Worm (Caenorhabditis elegans) whole organism, L1 larva: ENCODE results near the gene clp-6.
A peak's percentile ranks its signal among the peaks of the same experiment; 100 is the strongest.

Experiments used
- alr-1 ChIP-seq: fragments of 200-800 bp; sonication (Bioruptor generic); optimal IDR thresholded peaks from 2 replicates; lab custom pipeline; 2018; ENCODE audit warnings: borderline replicate concordance, mild to moderate bottlenecking, missing genetic modification characterization, missing compliant biosample characterization
- ceh-63 ChIP-seq: fragments of 200-800 bp; sonication (Bioruptor generic); optimal IDR thresholded peaks from 2 replicates; lab custom pipeline; 2018; ENCODE audit warnings: mild to moderate bottlenecking, missing genetic modification characterization, missing compliant biosample characterization
- ceh-82 ChIP-seq, 3 experiments: fragments of 150-350 bp in 1 of 3; sonication (generic microtip) in 2 of 3; optimal IDR thresholded peaks; 2 replicates each; lab custom pipeline; 2014 to 2017; ENCODE audit warnings: missing biosample characterization in 3 of 3, missing genetic modification characterization in 3 of 3
- ces-1 ChIP-seq: fragments of 150-350 bp; optimal IDR thresholded peaks from 2 replicates; lab custom pipeline; 2014; ENCODE audit warnings: missing biosample characterization, missing genetic modification reagents, missing genetic modification characterization
- dsc-1 ChIP-seq: sonication (generic microtip); optimal IDR thresholded peaks from 2 replicates; lab custom pipeline; 2016; ENCODE audit warnings: mild to moderate bottlenecking, missing genetic modification characterization, missing compliant biosample characterization
- efl-1 ChIP-seq, 4 experiments: fragments of 150-350 bp; optimal IDR thresholded peaks in 3 of 4; peaks in 1 of 4; 1 replicate in 1 of 4; 2 replicates in 3 of 4; lab custom pipeline; 2014; ENCODE audit warnings: missing biosample characterization in 2 of 4, missing genetic modification characterization in 2 of 4, missing genetic modification reagents in 2 of 4
- egl-13 ChIP-seq: sonication (generic microtip); optimal IDR thresholded peaks from 2 replicates; lab custom pipeline; 2016; ENCODE audit warnings: missing genotype, missing genetic modification reagents, missing genetic modification characterization, missing compliant biosample characterization
- ets-5 ChIP-seq: fragments of 200-800 bp; sonication (Bioruptor generic); IDR thresholded peaks from 2 replicates; pipeline ENCODE4 v1.3.6; 2022; ENCODE audit warnings: missing genetic modification characterization, missing compliant biosample characterization
- grh-1 ChIP-seq: fragments of 200-800 bp; sonication (Bioruptor generic); IDR thresholded peaks from 2 replicates; pipeline ENCODE4 v1.3.6; 2022; ENCODE audit warnings: missing genetic modification reagents, missing genetic modification characterization, missing compliant biosample characterization
- hlh-4 ChIP-seq: sonication (generic microtip); optimal IDR thresholded peaks from 2 replicates; lab custom pipeline; 2016; ENCODE audit warnings: mild to moderate bottlenecking, missing genetic modification characterization, missing compliant biosample characterization
- hpl-2 ChIP-seq: fragments of 150-350 bp; optimal IDR thresholded peaks from 2 replicates; lab custom pipeline; 2014; ENCODE audit warnings: missing biosample characterization, missing genetic modification reagents, missing genetic modification characterization
- irx-1 ChIP-seq: sonication (generic microtip); optimal IDR thresholded peaks from 2 replicates; lab custom pipeline; 2016; ENCODE audit warnings: missing genetic modification characterization, missing compliant biosample characterization
- isw-1 ChIP-seq: fragments of 200-800 bp; sonication (Bioruptor generic); IDR thresholded peaks from 2 replicates; pipeline ENCODE4 v1.3.6; 2022; ENCODE audit warnings: missing genetic modification characterization, missing compliant biosample characterization
- lin-13 ChIP-seq: fragments of 150-350 bp; optimal IDR thresholded peaks from 2 replicates; lab custom pipeline; 2014; ENCODE audit warnings: missing biosample characterization, missing genetic modification reagents, missing genetic modification characterization
- lir-3 ChIP-seq: sonication (generic microtip); optimal IDR thresholded peaks from 2 replicates; lab custom pipeline; 2016; ENCODE audit warnings: mild to moderate bottlenecking, missing genetic modification characterization, moderate library complexity, missing compliant biosample characterization; ENCODE audit not compliant: poor library complexity
- mab-9 ChIP-seq: fragments of 200-800 bp; sonication (Bioruptor generic); IDR thresholded peaks from 2 replicates; pipeline ENCODE4 v1.3.6; 2022; ENCODE audit warnings: missing genetic modification reagents, missing genetic modification characterization, missing compliant biosample characterization
- mdl-1 ChIP-seq, 2 experiments: fragments of 150-350 bp; optimal IDR thresholded peaks; 2 replicates each; lab custom pipeline; 2014 to 2017; ENCODE audit warnings: missing biosample characterization in 2 of 2, missing genetic modification characterization in 2 of 2, inconsistent platforms in 1 of 2
- nhr-19 ChIP-seq: fragments of 200-800 bp; sonication (Bioruptor generic); conservative IDR thresholded peaks from 2 replicates; pipeline ENCODE4 v1.3.6; 2022; ENCODE audit warnings: missing genetic modification characterization, missing compliant biosample characterization
- nhr-28 ChIP-seq: fragments of 150-350 bp; optimal IDR thresholded peaks from 2 replicates; lab custom pipeline; 2014; ENCODE audit warnings: missing biosample characterization, missing genetic modification characterization
- nhr-77 ChIP-seq: fragments of 150-350 bp; optimal IDR thresholded peaks from 2 replicates; lab custom pipeline; 2014; ENCODE audit warnings: missing biosample characterization, missing genetic modification characterization
- nhr-84 ChIP-seq: sonication (generic microtip); optimal IDR thresholded peaks from 2 replicates; lab custom pipeline; 2017; ENCODE audit warnings: missing biosample characterization, missing genetic modification characterization
- nhr-85 ChIP-seq: sonication (generic microtip); peaks from one replicate; lab custom pipeline; 2016; ENCODE audit warnings: missing genetic modification characterization, inconsistent platforms, missing compliant biosample characterization
- pag-3 ChIP-seq: sonication (generic microtip); optimal IDR thresholded peaks from 2 replicates; lab custom pipeline; 2017; ENCODE audit warnings: missing genetic modification characterization, mild to moderate bottlenecking, missing compliant biosample characterization, antibody characterized with exemption, borderline replicate concordance; ENCODE audit not compliant: insufficient read depth
- skn-1 ChIP-seq: fragments of 150-350 bp; optimal IDR thresholded peaks from 2 replicates; lab custom pipeline; 2014; ENCODE audit warnings: missing biosample characterization, missing genetic modification characterization
- sptf-1 ChIP-seq: fragments of 150-350 bp; optimal IDR thresholded peaks from 2 replicates; lab custom pipeline; 2014; ENCODE audit warnings: missing biosample characterization, missing genetic modification characterization
- tlp-1 ChIP-seq: fragments of 150-350 bp; optimal IDR thresholded peaks from 2 replicates; lab custom pipeline; 2014; ENCODE audit warnings: missing biosample characterization, missing genetic modification characterization
- unc-98 ChIP-seq: fragments of 200-800 bp; sonication (Bioruptor generic); IDR thresholded peaks from 2 replicates; pipeline ENCODE4 v1.3.6; 2022; ENCODE audit warnings: missing genetic modification characterization, missing compliant biosample characterization
- vab-15 ChIP-seq: sonication (generic microtip); optimal IDR thresholded peaks from 2 replicates; lab custom pipeline; 2017; ENCODE audit warnings: missing genotype, mild to moderate bottlenecking, missing genetic modification characterization, missing compliant biosample characterization

The clp-6 gene

DNA sequence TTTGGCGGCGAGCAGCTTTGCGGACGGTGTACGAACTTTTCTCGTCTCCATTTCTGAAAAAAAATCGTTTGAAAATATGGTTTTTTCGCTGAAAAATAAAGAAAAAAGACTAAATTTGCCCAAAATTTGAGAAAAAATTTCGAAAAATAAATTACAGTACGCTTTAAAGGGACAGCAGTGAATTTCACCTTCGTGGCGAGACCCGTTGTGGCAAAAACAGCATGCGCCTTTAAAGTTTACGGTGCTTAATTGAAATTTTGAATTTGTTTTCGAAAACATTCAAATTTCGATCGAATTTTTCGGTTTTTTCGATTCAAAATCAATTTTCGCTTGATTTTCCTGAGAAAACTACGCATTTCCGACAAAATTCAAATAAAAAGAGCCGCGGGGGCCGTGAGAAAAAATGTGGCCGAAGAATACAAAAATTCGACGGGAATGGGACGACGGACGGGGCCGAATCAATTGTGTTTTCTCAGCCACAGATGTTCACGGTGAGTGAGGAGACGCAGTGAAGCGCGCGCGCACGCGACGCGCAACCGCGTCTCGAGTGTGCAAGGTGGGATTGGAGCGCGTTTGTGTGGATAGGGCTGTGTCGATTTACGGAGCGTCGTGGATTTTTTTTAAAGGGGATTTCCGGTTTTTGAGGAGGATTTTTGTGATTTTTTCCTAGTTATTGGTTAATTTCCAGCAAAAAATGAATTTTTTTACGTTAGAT, 14.9 kb downstream of the clp-6 start, which contains the start of gene Y77E11A.7 (continued):
- TF ChIP-seq vab-15 (tag; lab: Kevin White, UChicago) (peak; percentile 41), unc-98 (GFP tag; lab: Robert Waterston, UW) (peak; percentile 55; the same call in 1 of the 2 replicates)

DNA sequence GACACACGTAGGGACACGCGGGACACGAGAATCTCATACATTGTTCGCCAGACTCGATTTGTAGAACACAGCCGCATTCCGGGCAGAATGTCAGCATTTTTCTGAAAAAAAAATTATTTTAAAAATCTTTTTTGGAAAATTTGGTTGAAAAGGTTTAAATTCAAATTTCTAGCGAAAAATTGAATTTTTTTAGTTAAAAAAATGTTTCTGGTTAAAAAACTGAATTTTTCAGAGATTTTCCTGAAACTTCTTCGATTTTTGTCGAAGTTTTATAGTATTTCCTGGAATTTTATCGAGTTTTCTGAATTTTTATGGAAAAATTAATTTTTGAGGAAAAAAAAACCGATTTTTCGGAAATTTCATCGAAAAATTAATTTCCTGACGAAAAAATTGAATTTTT, 24.9 kb downstream of the clp-6 start, which contains the start of gene rpc-11:
rpc-11 (minus strand) TSS at position 101 of the 400 bp plus-strand sequence.
- TF ChIP-seq hpl-2 (GFP tag; lab: Kevin White, UChicago) (no peak), grh-1 (no peak), tlp-1 (no peak), egl-13 (tag; lab: Kevin White, UChicago) (no peak), ces-1 (GFP tag; lab: Kevin White, UChicago) (no peak), lir-3 (no peak), ceh-63 (GFP tag; lab: Kevin White, UChicago) (no peak), lin-13 (GFP tag; lab: Kevin White, UChicago) (no peak), ets-5 (GFP tag; lab: Robert Waterston, UW) (no peak), nhr-84 (no peak), nhr-28 (tag; lab: Kevin White, UChicago) (no peak), hlh-4 (tag; lab: Kevin White, UChicago) (no peak), ceh-82 (tag; optimal IDR thresholded peaks at IDR 0.05; lab: Kevin White, UChicago) (no peak), sptf-1 (tag; lab: Kevin White, UChicago) (no peak)

ce11 chrIV:1408718-1409117, 26.1 kb downstream of the clp-6 start:
- TF ChIP-seq mab-9 (no peak), nhr-85 (tag; lab: Kevin White, UChicago) (peak; percentile 41)

DNA sequence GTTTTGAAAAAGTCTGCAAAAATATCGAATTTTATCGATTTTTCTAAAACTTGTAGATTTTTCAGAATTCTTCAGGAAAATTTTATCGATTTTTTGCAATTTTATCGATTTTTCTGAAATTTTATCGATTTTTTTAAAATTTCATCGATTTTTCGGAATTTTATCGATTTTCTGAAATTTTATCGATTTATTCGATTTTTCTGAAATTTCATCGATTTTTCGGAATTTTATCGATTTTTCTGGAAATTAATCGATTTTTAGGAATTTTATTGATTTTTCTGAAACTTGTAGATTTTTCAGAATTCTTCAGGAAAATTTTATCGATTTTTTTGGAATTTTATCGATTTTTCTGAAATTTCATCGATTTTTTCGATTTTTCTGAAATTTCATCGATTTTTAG, 26.7 kb downstream of the clp-6 start:
- no peak for TF ChIP-seq lin-13 (GFP tag; lab: Kevin White, UChicago)

- no peak for TF ChIP-seq alr-1 (tag; lab: Kevin White, UChicago)
- TF ChIP-seq nhr-77 (tag; lab: Kevin White, UChicago), result no peak
- no peak for TF ChIP-seq dsc-1 (tag; lab: Kevin White, UChicago)
- no peak for TF ChIP-seq skn-1 (tag; lab: Kevin White, UChicago)
- TF ChIP-seq irx-1 (tag; lab: Kevin White, UChicago), result no peak
These were observed 27.3 kb downstream of the clp-6 start for ce11 chrIV:1407507-1407906.

ce11 chrIV:1407049-1407448, 27.8 kb downstream of the clp-6 start:
- TF ChIP-seq efl-1 (optimal IDR thresholded peaks at IDR 0.05; lab: Kevin White, UChicago), result no peak
- peak in 1 of 2 experiments; percentile 49 for TF ChIP-seq efl-1 (GFP tag; optimal IDR thresholded peaks at IDR 0.05 in 1 of 2; lab: Kevin White, UChicago)
- TF ChIP-seq nhr-19 (GFP tag; lab: Robert Waterston, UW), result no peak

DNA sequence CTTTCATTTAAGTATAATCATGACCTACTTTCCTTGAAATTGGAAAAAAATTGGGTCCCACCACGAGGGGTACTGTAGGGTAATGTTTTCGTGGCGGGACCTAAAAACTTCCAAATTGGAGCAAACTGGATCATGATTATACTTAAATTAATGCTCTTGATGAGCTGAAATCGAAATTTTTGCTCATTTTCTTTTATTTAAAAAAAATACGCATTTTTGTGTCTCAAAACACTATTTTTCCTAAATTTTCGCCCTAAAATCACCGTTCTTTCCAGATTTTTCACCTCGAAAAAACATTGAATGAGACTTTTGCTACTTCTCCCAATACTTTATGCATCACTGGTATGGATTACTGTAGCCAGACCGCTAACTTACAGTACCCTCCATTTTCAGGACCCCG, 28.6 kb downstream of the clp-6 start, which contains the start of gene spp-31:
spp-31 (plus strand) TSS at position 301 of the 400 bp plus-strand sequence.
- TF ChIP-seq pag-3 (tag; lab: Kevin White, UChicago) (no peak), mdl-1 (tag; optimal IDR thresholded peaks at IDR 0.05; lab: Kevin White, UChicago) (no peak), grh-1 (no peak), dsc-1 (tag; lab: Kevin White, UChicago) (no peak), tlp-1 (no peak), isw-1 (GFP tag; lab: Robert Waterston, UW) (no peak), egl-13 (tag; lab: Kevin White, UChicago) (no peak), nhr-85 (tag; lab: Kevin White, UChicago) (peak; percentile 27)
- TF ChIP-seq, all 84 proteins: peak for 1
